Fruit fly (Drosophila melanogaster): Measurements from ENCODE around the gene CG5071.

The CG5071 gene

DNA sequence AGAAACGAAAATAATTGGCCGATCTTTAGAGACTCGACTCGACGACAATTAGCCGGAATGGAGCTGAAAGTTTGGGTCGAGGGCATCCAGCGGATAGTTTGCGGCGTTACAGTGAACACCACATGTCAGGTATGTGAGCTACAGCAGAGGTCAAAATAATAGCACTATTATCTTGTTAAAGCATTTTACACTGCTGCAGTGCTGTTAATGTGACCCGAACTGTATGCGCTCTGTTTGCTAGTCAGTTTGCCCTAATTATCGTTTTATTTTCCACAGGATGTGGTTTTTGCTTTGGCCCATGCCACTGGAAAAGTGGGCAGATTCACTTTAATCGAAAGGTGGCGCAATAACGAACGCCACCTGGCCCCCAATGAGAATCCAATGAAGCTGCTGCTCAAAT, 44.1 kb downstream of the CG5071 start:
- TF ChIP-seq Hnf4 (GFP tag; optimal IDR thresholded peaks at IDR 0.05) = no peak
- no peak for TF ChIP-seq Dif (GFP tag; optimal IDR thresholded peaks at IDR 0.05; ENCODE audit: partially characterized antibody)
- TF ChIP-seq GATAd (GFP tag; optimal IDR thresholded peaks at IDR 0.05) = no peak
- TF ChIP-seq ey (GFP tag; optimal IDR thresholded peaks at IDR 0.05) = no peak
- TF ChIP-seq Vsx2 (GFP tag; optimal IDR thresholded peaks at IDR 0.05; ENCODE audit: partially characterized antibody) = no peak
- TF ChIP-seq Abd-B (GFP tag; optimal IDR thresholded peaks at IDR 0.05) = no peak
- TF ChIP-seq pan (optimal IDR thresholded peaks at IDR 0.05) = no peak
- TF ChIP-seq dl (GFP tag; optimal IDR thresholded peaks at IDR 0.05; ENCODE audit: insufficient read depth in 1 of 2, partially characterized antibody in 2 of 2) = no peak
- no peak for TF ChIP-seq usp (GFP tag; optimal IDR thresholded peaks at IDR 0.05)
- TF ChIP-seq CrebA (GFP tag; optimal IDR thresholded peaks at IDR 0.05; ENCODE audit: borderline replicate concordance) = no peak
- no peak for TF ChIP-seq br (GFP tag; optimal IDR thresholded peaks at IDR 0.05)
- TF ChIP-seq N (GFP tag; optimal IDR thresholded peaks at IDR 0.05) = no peak

DNA sequence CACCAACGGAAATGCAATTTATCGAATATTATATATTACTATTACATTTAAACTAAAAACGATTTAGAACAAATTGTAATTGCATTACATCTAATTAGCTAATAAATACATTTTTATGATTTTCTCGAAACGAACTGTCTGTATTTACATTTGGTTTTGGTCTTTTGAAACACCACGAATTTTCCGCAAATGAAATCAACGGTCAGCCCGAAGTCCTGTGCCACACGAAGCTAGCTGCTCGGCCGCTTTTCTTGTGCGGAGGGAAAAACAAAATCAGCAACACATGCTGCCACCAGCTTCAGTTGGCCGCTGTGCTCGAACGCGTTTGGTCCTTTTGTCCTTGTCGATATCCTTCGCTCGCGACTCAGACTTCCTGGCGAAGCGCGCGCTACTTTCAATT, 47.3 kb downstream of the CG5071 start, which contains the start of gene Lgr3:
TSS of gene Lgr3 (plus strand) at position 301 of the 400 bp plus-strand sequence.
- TF ChIP-seq Jra (GFP tag; optimal IDR thresholded peaks at IDR 0.05) = no peak
- no peak for TF ChIP-seq usp (GFP tag; optimal IDR thresholded peaks at IDR 0.05)
- TF ChIP-seq Dfd (GFP tag; optimal IDR thresholded peaks at IDR 0.05) = no peak
- TF ChIP-seq rgr (GFP tag; optimal IDR thresholded peaks at IDR 0.05) = no peak
- no peak for TF ChIP-seq sv (GFP tag; optimal IDR thresholded peaks at IDR 0.05)
- TF ChIP-seq Sp1 (GFP tag; optimal IDR thresholded peaks at IDR 0.05) = no peak
- no peak for TF ChIP-seq pan (optimal IDR thresholded peaks at IDR 0.05)
- no peak for TF ChIP-seq woc (GFP tag; optimal IDR thresholded peaks at IDR 0.05)
- no peak for TF ChIP-seq Mio (GFP tag; optimal IDR thresholded peaks at IDR 0.05)
- TF ChIP-seq br (GFP tag; optimal IDR thresholded peaks at IDR 0.05) = no peak
- TF ChIP-seq HLH106 (tag; optimal IDR thresholded peaks at IDR 0.05) = no peak
